Fruit fly (Drosophila melanogaster) whole organism, embryonic: Measurements from ENCODE around the gene CHES-1-like.

Experiments used
- B-H1 ChIP-seq: fragments of 200-800 bp; sonication (Bioruptor generic); IDR thresholded peaks from 3 replicates; pipeline ENCODE4 v1.3.6; 2022; ENCODE audit warnings: missing biosample characterization, missing genetic modification characterization
- BEAF-32 ChIP-seq: fragments of 200-800 bp; sonication (Bioruptor generic); optimal IDR thresholded peaks from 3 replicates; lab custom pipeline; 2017; ENCODE audit warnings: missing biosample characterization, missing genetic modification characterization, mild to moderate bottlenecking, moderate library complexity, missing genetic modification reagents
- Bdp1 ChIP-seq: fragments of 200-800 bp; sonication (Bioruptor generic); optimal IDR thresholded peaks from 3 replicates; lab custom pipeline; 2016; ENCODE audit warnings: missing biosample characterization, missing genetic modification characterization
- CG10366 ChIP-seq: fragments of 200-800 bp; sonication (Bioruptor generic); IDR thresholded peaks from 2 replicates; pipeline ENCODE4 v1.3.6; 2022; ENCODE audit warnings: missing biosample characterization, missing genetic modification characterization
- CG11085 ChIP-seq: fragments of 200-800 bp; sonication (Bioruptor generic); IDR thresholded peaks from 2 replicates; pipeline ENCODE4 v1.3.6; 2022; ENCODE audit warnings: missing biosample characterization, missing genetic modification characterization
- CG12104 ChIP-seq: fragments of 200-800 bp; sonication (Bioruptor generic); optimal IDR thresholded peaks from 3 replicates; lab custom pipeline; 2016; ENCODE audit warnings: missing biosample characterization, missing genetic modification characterization
- CG1233 ChIP-seq: fragments of 200-800 bp; sonication (Bioruptor generic); optimal IDR thresholded peaks from 4 replicates; lab custom pipeline; 2018; ENCODE audit warnings: missing biosample characterization, mild to moderate bottlenecking, missing genetic modification characterization
- CG12769 ChIP-seq: fragments of 200-800 bp; sonication (Bioruptor generic); optimal IDR thresholded peaks from 2 replicates; lab custom pipeline; 2019; ENCODE audit warnings: missing biosample characterization, mild to moderate bottlenecking, missing genetic modification characterization, moderate library complexity
- CG14965 ChIP-seq: fragments of 200-800 bp; sonication (Bioruptor generic); optimal IDR thresholded peaks from 2 replicates; lab custom pipeline; 2016; ENCODE audit warnings: missing biosample characterization, missing genetic modification characterization, borderline replicate concordance
- CG15514 ChIP-seq: fragments of 200-800 bp; sonication (Bioruptor generic); optimal IDR thresholded peaks from 3 replicates; lab custom pipeline; 2017; ENCODE audit warnings: missing biosample characterization, missing genetic modification characterization, mild to moderate bottlenecking, moderate library complexity, missing genetic modification reagents
- CG15696 ChIP-seq: fragments of 200-800 bp; sonication (Bioruptor generic); optimal IDR thresholded peaks from 2 replicates; lab custom pipeline; 2019; ENCODE audit warnings: missing biosample characterization, mild to moderate bottlenecking, missing genetic modification characterization, moderate library complexity
- CG16813 ChIP-seq: fragments of 200-800 bp; sonication (Bioruptor generic); IDR thresholded peaks from 3 replicates; pipeline ENCODE4 v1.3.6; 2022; ENCODE audit warnings: missing biosample characterization, missing genetic modification characterization; ENCODE audit not compliant: partially characterized antibody
- CG2712 ChIP-seq: fragments of 200-800 bp; optimal IDR thresholded peaks from 3 replicates; lab custom pipeline; 2019; ENCODE audit warnings: missing biosample characterization, mild to moderate bottlenecking, missing genetic modification characterization, moderate library complexity
- CG31365 ChIP-seq: fragments of 200-800 bp; sonication (Bioruptor generic); optimal IDR thresholded peaks from 2 replicates; lab custom pipeline; 2018; ENCODE audit warnings: missing biosample characterization, mild to moderate bottlenecking, missing genetic modification characterization
- CG43689 ChIP-seq: fragments of 200-800 bp; sonication (Bioruptor generic); IDR thresholded peaks from 2 replicates; pipeline ENCODE4 v1.3.6; 2022; ENCODE audit warnings: missing biosample characterization, missing genetic modification characterization
- CG8089 ChIP-seq: fragments of 200-800 bp; sonication (Bioruptor generic); optimal IDR thresholded peaks from 3 replicates; lab custom pipeline; 2016; ENCODE audit warnings: missing biosample characterization, missing genetic modification characterization
- CG8359 ChIP-seq: fragments of 200-800 bp; sonication (Bioruptor generic); optimal IDR thresholded peaks from 2 replicates; lab custom pipeline; 2017; ENCODE audit warnings: missing biosample characterization, mild to moderate bottlenecking, missing genetic modification characterization, borderline replicate concordance
- CG8478 ChIP-seq: fragments of >200 bp; optimal IDR thresholded peaks from 2 replicates; lab custom pipeline; 2018
- Dref ChIP-seq: fragments of 200-800 bp; sonication (Bioruptor generic); IDR thresholded peaks from 2 replicates; pipeline ENCODE4 v1.3.6; 2022; ENCODE audit warnings: missing biosample characterization, missing genetic modification characterization
- Elba2 ChIP-seq: fragments of 200-800 bp; sonication (Bioruptor generic); optimal IDR thresholded peaks from 3 replicates; lab custom pipeline; 2016; ENCODE audit warnings: missing biosample characterization, missing genetic modification characterization
- Lhr ChIP-seq: fragments of 200-800 bp; sonication (Bioruptor generic); optimal IDR thresholded peaks from 3 replicates; lab custom pipeline; 2017; ENCODE audit warnings: mild to moderate bottlenecking, missing biosample characterization, missing genetic modification reagents, missing genetic modification characterization
- MTF-1 ChIP-seq: fragments of 200-800 bp; sonication (Bioruptor generic); optimal IDR thresholded peaks from 2 replicates; lab custom pipeline; 2018; ENCODE audit warnings: missing biosample characterization, mild to moderate bottlenecking, missing genetic modification characterization, borderline replicate concordance
- Myb ChIP-seq: fragments of 200-800 bp; sonication (Bioruptor generic); optimal IDR thresholded peaks from 2 replicates; lab custom pipeline; 2016; ENCODE audit warnings: missing biosample characterization, missing genetic modification characterization
- Nf-YB ChIP-seq: fragments of 200-800 bp; sonication (Bioruptor generic); optimal IDR thresholded peaks from 3 replicates; lab custom pipeline; 2019; ENCODE audit warnings: missing biosample characterization, mild to moderate bottlenecking, missing genetic modification characterization, moderate library complexity
- NfI ChIP-seq: fragments of 200-800 bp; sonication (Bioruptor generic); optimal IDR thresholded peaks from 3 replicates; lab custom pipeline; 2018; ENCODE audit warnings: missing biosample characterization, mild to moderate bottlenecking, missing genetic modification characterization, moderate library complexity
- Six4 ChIP-seq: fragments of 200-800 bp; sonication (Bioruptor generic); optimal IDR thresholded peaks from 2 replicates; lab custom pipeline; 2016; ENCODE audit warnings: missing biosample characterization, missing genetic modification characterization
- amos ChIP-seq: fragments of 200-800 bp; sonication (Bioruptor generic); IDR thresholded peaks from 2 replicates; pipeline ENCODE4 v1.3.6; 2022; ENCODE audit warnings: missing biosample characterization, missing genetic modification characterization; ENCODE audit not compliant: partially characterized antibody
- br ChIP-seq: fragments of >200 bp; optimal IDR thresholded peaks from 2 replicates; lab custom pipeline; 2017
- croc ChIP-seq: fragments of 200-800 bp; sonication (Bioruptor generic); conservative IDR thresholded peaks from 3 replicates; pipeline ENCODE4 v1.3.6; 2022; ENCODE audit warnings: missing biosample characterization, missing genetic modification characterization
- cwo ChIP-seq: fragments of 200-800 bp; sonication (Bioruptor generic); optimal IDR thresholded peaks from 3 replicates; lab custom pipeline; 2017; ENCODE audit warnings: missing biosample characterization, missing genetic modification characterization, mild to moderate bottlenecking, moderate library complexity, missing genetic modification reagents
- da ChIP-seq: fragments of 200-800 bp; sonication (Bioruptor generic); optimal IDR thresholded peaks from 2 replicates; lab custom pipeline; 2016; ENCODE audit warnings: missing biosample characterization, missing genetic modification characterization
- dmrt99B ChIP-seq: fragments of 200-800 bp; sonication (Bioruptor generic); optimal IDR thresholded peaks from 2 replicates; lab custom pipeline; 2018; ENCODE audit warnings: missing biosample characterization, mild to moderate bottlenecking, missing genetic modification characterization, moderate library complexity
- ewg ChIP-seq: fragments of 200-800 bp; sonication (Bioruptor generic); optimal IDR thresholded peaks from 3 replicates; lab custom pipeline; 2017; ENCODE audit warnings: mild to moderate bottlenecking, missing biosample characterization, missing genetic modification reagents, missing genetic modification characterization
- gro ChIP-seq: fragments of 200-800 bp; sonication (Bioruptor generic); optimal IDR thresholded peaks from 2 replicates; lab custom pipeline; 2016; ENCODE audit warnings: missing biosample characterization, missing genetic modification characterization
- gsb ChIP-seq: fragments of 200-800 bp; sonication (Bioruptor generic); IDR thresholded peaks from 2 replicates; pipeline ENCODE4 v1.3.6; 2022; ENCODE audit warnings: missing biosample characterization, missing genetic modification characterization
- hbn ChIP-seq: fragments of 200-800 bp; sonication (Bioruptor generic); IDR thresholded peaks from 2 replicates; pipeline ENCODE4 v1.3.6; 2022; ENCODE audit warnings: missing biosample characterization, missing genetic modification characterization; ENCODE audit not compliant: partially characterized antibody
- klu ChIP-seq: fragments of 200-800 bp; sonication (Bioruptor generic); IDR thresholded peaks from 2 replicates; pipeline ENCODE4 v1.3.6; 2022; ENCODE audit warnings: missing biosample characterization, missing genetic modification characterization
- lmd ChIP-seq: fragments of 200-800 bp; sonication (Bioruptor generic); IDR thresholded peaks from 2 replicates; pipeline ENCODE4 v1.3.6; 2022; ENCODE audit warnings: missing biosample characterization, missing genetic modification characterization
- lov ChIP-seq, 2 experiments: fragments of 200-800 bp in 1 of 2; fragments of >200 bp in 1 of 2; sonication (Bioruptor generic) in 1 of 2; IDR thresholded peaks in 1 of 2; optimal IDR thresholded peaks in 1 of 2; 2 replicates in 1 of 2; 3 replicates in 1 of 2; pipeline versions ENCODE4 v1.3.6 to Lab custom; 2017 to 2022; ENCODE audit warnings: missing biosample characterization in 1 of 2, missing genetic modification characterization in 1 of 2
- nerfin-2 ChIP-seq: fragments of 200-800 bp; sonication (Bioruptor generic); IDR thresholded peaks from 2 replicates; pipeline ENCODE4 v1.3.6; 2022; ENCODE audit warnings: missing biosample characterization, missing genetic modification characterization; ENCODE audit not compliant: partially characterized antibody
- pan ChIP-seq, 4 experiments: fragments of >200 bp in 3 of 4; fragments of 200-800 bp in 1 of 4; sonication (Bioruptor generic) in 1 of 4; optimal IDR thresholded peaks in 3 of 4; IDR thresholded peaks in 1 of 4; 2 replicates each; pipeline versions ENCODE4 v1.3.6 to Lab custom; 2017 to 2022; ENCODE audit warnings: missing biosample characterization in 2 of 4, missing genetic modification characterization in 2 of 4, mixed read lengths in 1 of 4
- run ChIP-seq: fragments of 200-800 bp; sonication (Bioruptor generic); optimal IDR thresholded peaks from 3 replicates; lab custom pipeline; 2018; ENCODE audit warnings: missing biosample characterization, mild to moderate bottlenecking, missing genetic modification characterization
- seq ChIP-seq: fragments of 200-800 bp; sonication (Bioruptor generic); IDR thresholded peaks from 2 replicates; pipeline ENCODE4 v1.3.6; 2022; ENCODE audit warnings: missing biosample characterization, missing genetic modification characterization
- tio ChIP-seq: fragments of 200-800 bp; sonication (Bioruptor generic); optimal IDR thresholded peaks from 2 replicates; lab custom pipeline; 2017; ENCODE audit warnings: missing biosample characterization, missing genetic modification characterization, inconsistent platforms
- tll ChIP-seq, 2 experiments: fragments of 200-800 bp in 1 of 2; fragments of >200 bp in 1 of 2; sonication (Bioruptor generic) in 1 of 2; optimal IDR thresholded peaks; 2 replicates each; lab custom pipeline; 2017 to 2019; ENCODE audit warnings: missing biosample characterization in 2 of 2, missing genetic modification characterization in 2 of 2, mild to moderate bottlenecking in 1 of 2, moderate library complexity in 1 of 2
- usp ChIP-seq: fragments of >200 bp; optimal IDR thresholded peaks from 2 replicates; lab custom pipeline; 2017; ENCODE audit warnings: missing biosample characterization, missing genetic modification characterization
- zfh2 ChIP-seq: fragments of 200-800 bp; sonication (Bioruptor generic); optimal IDR thresholded peaks from 2 replicates; lab custom pipeline; 2016; ENCODE audit warnings: missing biosample characterization, missing genetic modification characterization

The CHES-1-like gene

dm6 chrX:7701282-7702078 lies 7.7 kb downstream of the CHES-1-like start (continued):
- no peak for TF ChIP-seq CG8359 (GFP tag; lab: Kevin White, UChicago)
- peak; percentile 33 for TF ChIP-seq Myb (GFP tag; lab: Kevin White, UChicago)
- TF ChIP-seq BEAF-32 (GFP tag; lab: Kevin White, UChicago) = no peak
- no peak for TF ChIP-seq hbn (GFP tag; lab: Robert Waterston, UW)
- TF ChIP-seq croc (GFP tag; lab: Robert Waterston, UW) = no peak
- peak; percentile 81 for TF ChIP-seq CG15514
- TF ChIP-seq dmrt99B (tag; lab: Kevin White, UChicago) = peak; percentile 78
- TF ChIP-seq Lhr (GFP tag; lab: Kevin White, UChicago) = peak; percentile 7
- no peak for TF ChIP-seq Elba2 (GFP tag; lab: Kevin White, UChicago)
- TF ChIP-seq nerfin-2 (GFP tag; lab: Robert Waterston, UW) = no peak
- TF ChIP-seq cwo (GFP tag; lab: Kevin White, UChicago) = peak; percentile 93
- peak; percentile 32 for TF ChIP-seq run (tag; lab: Kevin White, UChicago)
- TF ChIP-seq CG1233 (GFP tag; lab: Kevin White, UChicago) = peak; percentile 67
- TF ChIP-seq CG2712 = peak; percentile 76
- peak; percentile 13 for TF ChIP-seq Six4 (GFP tag; lab: Kevin White, UChicago)
- no peak for TF ChIP-seq lov (optimal IDR thresholded peaks at IDR 0.05; lab: Kevin White, UChicago)
- TF ChIP-seq lov (GFP tag; IDR thresholded peaks at IDR 0.05; lab: Robert Waterston, UW) = no peak
- TF ChIP-seq br (lab: Kevin White, UChicago) = no peak
- TF ChIP-seq pan (optimal IDR thresholded peaks at IDR 0.05; lab: Kevin White, UChicago) = no peak
- peak in 1 of 2 experiments; percentile 73 for TF ChIP-seq pan (GFP tag; optimal IDR thresholded peaks at IDR 0.05 in 1 of 2, IDR thresholded peaks at IDR 0.05 in 1 of 2)
- TF ChIP-seq Dref (GFP tag; lab: Robert Waterston, UW) = no peak
- TF ChIP-seq tll (GFP tag; optimal IDR thresholded peaks at IDR 0.05; lab: Kevin White, UChicago) = no peak
- peak; percentile 58 for TF ChIP-seq CG12769
- TF ChIP-seq CG43689 (GFP tag; lab: Robert Waterston, UW) = no peak
- peak; percentile 47 for TF ChIP-seq zfh2
- no peak for TF ChIP-seq da (GFP tag; lab: Kevin White, UChicago)
- no peak for TF ChIP-seq CG31365 (tag; lab: Kevin White, UChicago)
- TF ChIP-seq MTF-1 (GFP tag; lab: Kevin White, UChicago) = peak; percentile 21
- peak; percentile 43; the same call in 1 of the 2 replicates for TF ChIP-seq CG11085 (GFP tag; lab: Robert Waterston, UW)
- peak; percentile 32 for TF ChIP-seq CG15696 (tag; lab: Kevin White, UChicago)
- peak; percentile 63 for TF ChIP-seq tio (GFP tag; lab: Kevin White, UChicago)
- peak; percentile 75 for TF ChIP-seq NfI (GFP tag; lab: Kevin White, UChicago)
- peak; percentile 79 for TF ChIP-seq CG12104 (GFP tag; lab: Kevin White, UChicago)
- TF ChIP-seq ewg = peak; percentile 44
- TF ChIP-seq CG14965 (GFP tag; lab: Kevin White, UChicago) = no peak
- no peak for TF ChIP-seq CG16813 (GFP tag; lab: Robert Waterston, UW)
- TF ChIP-seq Nf-YB (GFP tag; lab: Kevin White, UChicago) = peak; percentile 60
- no peak for TF ChIP-seq usp (GFP tag; lab: Kevin White, UChicago)
- TF ChIP-seq gro (GFP tag; lab: Kevin White, UChicago) = no peak
- peak; percentile 77 for TF ChIP-seq lmd (GFP tag; lab: Robert Waterston, UW)
- peak; percentile 57 for TF ChIP-seq seq (GFP tag; lab: Robert Waterston, UW)
- TF ChIP-seq amos (GFP tag; lab: Robert Waterston, UW) = no peak
- no peak for TF ChIP-seq CG8089
- TF ChIP-seq CG8478 (lab: Kevin White, UChicago) = no peak
- TF ChIP-seq klu (GFP tag; lab: Robert Waterston, UW) = peak; percentile 22; the same call in 1 of the 2 replicates
- TF ChIP-seq Bdp1 = peak; percentile 32
- peak; percentile 56 for TF ChIP-seq gsb (GFP tag; lab: Robert Waterston, UW)
- TF ChIP-seq B-H1 (GFP tag; lab: Robert Waterston, UW) = peak; percentile 20; the same call in 1 of the 3 replicates
- TF ChIP-seq CG10366 = peak; percentile 53
